Fruit fly (Drosophila melanogaster): ENCODE results near the gene mib1.

DNA sequence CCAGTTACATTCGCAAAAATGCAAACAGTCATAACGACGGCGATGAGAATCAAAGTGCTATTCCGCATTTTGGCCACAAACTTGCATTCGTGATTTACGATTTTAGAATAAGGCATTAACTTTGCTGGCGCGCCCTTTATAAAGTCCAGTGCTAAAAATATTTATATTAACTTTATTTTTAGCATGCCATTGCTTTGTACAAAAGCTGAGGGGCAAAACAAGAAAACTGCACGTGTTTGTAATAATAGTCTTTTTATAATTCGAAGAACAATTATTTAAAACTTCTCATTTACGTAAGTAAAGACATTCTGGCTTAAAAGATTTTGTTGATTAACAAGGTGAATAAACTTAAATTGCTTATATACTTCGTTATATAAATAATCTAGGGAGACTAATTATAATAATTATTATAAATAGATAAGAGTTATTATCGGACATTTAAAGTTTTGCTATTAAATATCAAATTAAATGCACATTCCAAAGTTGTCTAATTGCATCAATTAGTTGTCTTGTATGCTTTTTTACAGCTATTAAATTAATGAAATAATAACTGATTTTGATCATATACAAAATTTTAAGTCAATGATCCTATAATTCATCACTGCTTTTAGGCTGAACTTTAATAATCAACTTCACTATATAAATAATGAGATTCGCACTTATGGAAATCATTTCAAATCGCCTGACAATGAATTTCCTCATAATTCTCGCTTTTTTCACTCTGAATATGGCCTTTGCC lies 21.6 kb upstream of the mib1 start, which contains the start of the genes CG42717 and CG42716:
- TF ChIP-seq insv (optimal IDR thresholded peaks at IDR 0.05) (no peak), h (optimal IDR thresholded peaks at IDR 0.05) (no peak), ttk (optimal IDR thresholded peaks at IDR 0.05) (no peak), psq (optimal IDR thresholded peaks at IDR 0.05) (no peak)
